Worm (Caenorhabditis elegans): ENCODE data around the gene srsx-17.

DNA sequence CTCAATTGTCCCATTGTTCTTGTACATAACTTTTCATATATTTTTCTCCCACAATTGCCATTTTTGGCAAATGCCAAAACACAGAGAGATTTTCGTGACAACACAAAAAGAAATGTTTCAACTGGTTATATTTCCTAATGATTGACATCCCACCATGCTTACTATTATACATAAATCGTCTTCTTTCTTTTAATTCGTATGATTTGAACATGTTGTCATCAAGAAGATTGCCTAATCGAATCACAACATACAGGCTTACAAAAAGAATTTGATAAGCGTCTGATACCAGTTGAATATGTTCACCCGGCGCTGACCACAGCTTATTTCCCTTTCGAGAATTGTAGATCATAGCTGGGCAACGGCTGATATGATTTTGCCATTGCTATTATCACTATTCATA is 32.4 kb upstream of the srsx-17 start, which contains the start of gene grd-9:
- no peak for TF ChIP-seq F13H6.1 (tag; optimal IDR thresholded peaks at IDR 0.05)
- TF ChIP-seq unc-55 (GFP tag; optimal IDR thresholded peaks at IDR 0.05): no peak
